Worm (Caenorhabditis elegans) whole organism, mixed stage, embryonic: ENCODE measurements around the gene hlh-25.

ENCODE experiments used
- M03D4.4 ChIP-seq: sonication (generic microtip); optimal IDR thresholded peaks from 2 replicates; lab custom pipeline; 2017; ENCODE audit warnings: mild to moderate bottlenecking, missing genetic modification characterization, missing compliant biosample characterization
- bed-3 ChIP-seq: fragments of 200-800 bp; sonication (Bioruptor generic); optimal IDR thresholded peaks from 3 replicates; lab custom pipeline; 2018; ENCODE audit warnings: mild to moderate bottlenecking, missing genetic modification characterization, moderate library complexity, missing compliant biosample characterization
- blmp-1 ChIP-seq: fragments of 150-350 bp; optimal IDR thresholded peaks from 2 replicates; lab custom pipeline; 2014; ENCODE audit warnings: missing biosample characterization, missing genetic modification characterization
- ceh-39 ChIP-seq: fragments of 150-350 bp; optimal IDR thresholded peaks from 2 replicates; lab custom pipeline; 2014; ENCODE audit warnings: missing biosample characterization, missing genetic modification characterization
- ceh-43 ChIP-seq: fragments of 200-800 bp; sonication (Bioruptor generic); optimal IDR thresholded peaks from 2 replicates; lab custom pipeline; 2018; ENCODE audit warnings: mild to moderate bottlenecking, missing genetic modification characterization, moderate library complexity, missing compliant biosample characterization
- ceh-83 ChIP-seq: fragments of 200-800 bp; sonication (Bioruptor generic); optimal IDR thresholded peaks from 2 replicates; lab custom pipeline; 2018; ENCODE audit warnings: mild to moderate bottlenecking, missing genetic modification characterization, missing compliant biosample characterization
- ces-1 ChIP-seq: fragments of 150-350 bp; optimal IDR thresholded peaks from 2 replicates; lab custom pipeline; 2014; ENCODE audit warnings: missing biosample characterization, missing genetic modification reagents, missing genetic modification characterization
- cnd-1 ChIP-seq: fragments of 200-800 bp; sonication (Bioruptor generic); optimal IDR thresholded peaks from 2 replicates; lab custom pipeline; 2018; ENCODE audit warnings: mild to moderate bottlenecking, missing genetic modification characterization, missing compliant biosample characterization
- drap-1 ChIP-seq: fragments of 200-800 bp; sonication (Bioruptor generic); optimal IDR thresholded peaks from 3 replicates; lab custom pipeline; 2018; ENCODE audit warnings: mild to moderate bottlenecking, missing genetic modification characterization, missing compliant biosample characterization
- elt-1 ChIP-seq: sonication (generic microtip); optimal IDR thresholded peaks from 2 replicates; lab custom pipeline; 2017; ENCODE audit warnings: missing genetic modification characterization, mild to moderate bottlenecking, missing compliant biosample characterization, antibody characterized with exemption, moderate library complexity, borderline replicate concordance; ENCODE audit not compliant: insufficient read depth
- flh-1 ChIP-seq: fragments of 200-800 bp; sonication (Bioruptor generic); optimal IDR thresholded peaks from 2 replicates; lab custom pipeline; 2018; ENCODE audit warnings: mild to moderate bottlenecking, missing genetic modification characterization, moderate library complexity, missing compliant biosample characterization
- ham-2 ChIP-seq: fragments of 200-800 bp; sonication (Bioruptor generic); optimal IDR thresholded peaks from 2 replicates; lab custom pipeline; 2018; ENCODE audit warnings: mild to moderate bottlenecking, missing genetic modification characterization, missing compliant biosample characterization
- hlh-1 ChIP-seq: fragments of 150-350 bp; optimal IDR thresholded peaks from 2 replicates; lab custom pipeline; 2014; ENCODE audit warnings: missing biosample characterization, missing genetic modification reagents, missing genetic modification characterization
- lin-13 ChIP-seq: fragments of 150-350 bp; optimal IDR thresholded peaks from 2 replicates; lab custom pipeline; 2014; ENCODE audit warnings: missing biosample characterization, missing genetic modification characterization
- lin-32 ChIP-seq: fragments of 200-800 bp; sonication (Bioruptor generic); optimal IDR thresholded peaks from 2 replicates; lab custom pipeline; 2018; ENCODE audit warnings: mild to moderate bottlenecking, missing genetic modification characterization, missing compliant biosample characterization
- lsy-2 ChIP-seq: fragments of 150-350 bp; optimal IDR thresholded peaks from 2 replicates; lab custom pipeline; 2014; ENCODE audit warnings: missing biosample characterization, missing genetic modification characterization
- mab-5 ChIP-seq: fragments of 150-350 bp; optimal IDR thresholded peaks from 2 replicates; lab custom pipeline; 2014; ENCODE audit warnings: missing biosample characterization, missing genetic modification characterization
- mep-1 ChIP-seq: fragments of 150-350 bp; optimal IDR thresholded peaks from 2 replicates; lab custom pipeline; 2017; ENCODE audit warnings: missing biosample characterization, missing genetic modification reagents, missing genetic modification characterization, inconsistent platforms
- mls-2 ChIP-seq: sonication (generic microtip); optimal IDR thresholded peaks from 2 replicates; lab custom pipeline; 2016; ENCODE audit warnings: mild to moderate bottlenecking, missing genetic modification characterization, moderate library complexity, missing compliant biosample characterization
- nhr-12 ChIP-seq: fragments of 150-350 bp; optimal IDR thresholded peaks from 2 replicates; lab custom pipeline; 2014; ENCODE audit warnings: missing biosample characterization, missing genetic modification characterization
- nhr-237 ChIP-seq: fragments of 150-350 bp; optimal IDR thresholded peaks from 2 replicates; lab custom pipeline; 2014; ENCODE audit warnings: missing biosample characterization, missing genetic modification characterization
- nhr-28 ChIP-seq: fragments of 150-350 bp; optimal IDR thresholded peaks from 2 replicates; lab custom pipeline; 2014; ENCODE audit warnings: missing biosample characterization, missing genetic modification characterization
- pha-4 ChIP-seq: fragments of 150-350 bp; optimal IDR thresholded peaks from 2 replicates; lab custom pipeline; 2018; ENCODE audit warnings: missing biosample characterization, missing genetic modification reagents, missing genetic modification characterization
- sem-2 ChIP-seq: fragments of 200-800 bp; sonication (Bioruptor generic); optimal IDR thresholded peaks from 2 replicates; lab custom pipeline; 2018; ENCODE audit warnings: mild to moderate bottlenecking, missing genetic modification characterization, missing compliant biosample characterization
- snpc-4 ChIP-seq: fragments of 150-350 bp; optimal IDR thresholded peaks from 2 replicates; lab custom pipeline; 2014; ENCODE audit warnings: missing biosample characterization, missing genetic modification characterization
- tbx-8 ChIP-seq: fragments of 200-800 bp; sonication (Bioruptor generic); optimal IDR thresholded peaks from 2 replicates; lab custom pipeline; 2018; ENCODE audit warnings: mild to moderate bottlenecking, missing genetic modification characterization, moderate library complexity, missing compliant biosample characterization
- unc-120 ChIP-seq: sonication (generic microtip); optimal IDR thresholded peaks from 2 replicates; lab custom pipeline; 2017; ENCODE audit warnings: missing genetic modification characterization, missing compliant biosample characterization; ENCODE audit not compliant: poor library complexity, severe bottlenecking
- unc-62 ChIP-seq: fragments of 150-350 bp; optimal IDR thresholded peaks from 2 replicates; lab custom pipeline; 2014; ENCODE audit warnings: missing biosample characterization, missing genetic modification reagents, missing genetic modification characterization
- zip-8 ChIP-seq: fragments of 150-350 bp; optimal IDR thresholded peaks from 2 replicates; lab custom pipeline; 2014; ENCODE audit warnings: missing biosample characterization, missing genetic modification characterization
- ztf-11 ChIP-seq: fragments of 150-350 bp; optimal IDR thresholded peaks from 2 replicates; lab custom pipeline; 2014; ENCODE audit warnings: missing biosample characterization, missing genetic modification characterization

The hlh-25 gene

DNA sequence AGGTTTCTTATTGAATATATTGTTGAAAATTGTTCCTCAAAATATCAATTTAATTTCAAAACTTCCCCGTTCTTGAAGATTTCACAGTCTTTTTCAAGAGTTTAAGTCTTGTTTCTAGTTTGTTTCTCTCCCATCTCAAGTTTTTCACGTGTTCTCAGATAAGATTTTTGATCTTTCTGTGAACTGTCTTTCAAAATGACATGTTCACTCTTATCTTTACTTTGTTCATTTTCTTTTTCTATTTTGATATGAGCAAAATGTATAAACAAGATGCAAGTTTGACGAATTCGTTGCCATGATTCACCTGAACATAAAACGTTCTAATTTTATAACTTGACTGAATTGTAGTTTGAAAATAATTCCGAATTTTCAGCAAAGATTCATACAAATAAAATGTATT, 19.7 kb downstream of the hlh-25 start:
- TF ChIP-seq tbx-8 (GFP tag; lab: Kevin White, UChicago) (no peak), unc-62 (GFP tag; lab: Kevin White, UChicago) (no peak), ham-2 (no peak), elt-1 (no peak), drap-1 (GFP tag; lab: Kevin White, UChicago) (no peak), zip-8 (tag; lab: Kevin White, UChicago) (no peak), pha-4 (tag; lab: Kevin White, UChicago) (no peak), lin-13 (tag; lab: Kevin White, UChicago) (no peak), M03D4.4 (tag; lab: Kevin White, UChicago) (no peak), lsy-2 (tag; lab: Kevin White, UChicago) (no peak), hlh-1 (tag; lab: Kevin White, UChicago) (no peak), ceh-43 (GFP tag; lab: Kevin White, UChicago) (no peak), ces-1 (GFP tag; lab: Kevin White, UChicago) (no peak), ceh-39 (tag; lab: Kevin White, UChicago) (no peak), flh-1 (GFP tag; lab: Kevin White, UChicago) (no peak), ceh-83 (GFP tag; lab: Kevin White, UChicago) (no peak), bed-3 (GFP tag; lab: Kevin White, UChicago) (no peak), unc-120 (tag; lab: Kevin White, UChicago) (no peak)
- TF ChIP-seq, all 35 proteins: peak for 0

DNA sequence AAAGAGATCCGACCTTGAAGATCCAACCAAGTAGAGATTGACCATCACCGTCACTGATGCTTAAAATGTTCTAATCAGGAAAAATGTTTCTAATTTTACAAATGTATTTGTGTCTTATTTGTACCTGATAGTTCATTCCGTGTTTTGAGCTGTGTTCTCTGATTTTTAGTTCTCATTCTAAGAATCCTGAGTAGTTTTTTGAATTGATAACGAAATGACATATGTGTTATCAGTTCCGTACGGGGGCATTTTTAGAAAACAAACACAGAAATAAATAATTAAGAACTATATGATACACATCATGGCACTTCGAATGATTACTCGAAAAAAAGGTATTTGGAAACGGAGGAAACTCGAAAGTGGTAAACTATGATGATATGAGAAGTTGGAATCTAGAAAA, 20.5 kb downstream of the hlh-25 start:
- TF ChIP-seq lsy-2 (tag; lab: Kevin White, UChicago), result no peak
- no peak for TF ChIP-seq blmp-1 (tag; lab: Kevin White, UChicago)
- TF ChIP-seq drap-1 (GFP tag; lab: Kevin White, UChicago), result no peak
- no peak for TF ChIP-seq cnd-1 (tag; lab: Kevin White, UChicago)
- no peak for TF ChIP-seq lin-32 (GFP tag; lab: Kevin White, UChicago)
- no peak for TF ChIP-seq pha-4 (tag; lab: Kevin White, UChicago)
- no peak for TF ChIP-seq snpc-4 (tag; lab: Kevin White, UChicago)
- no peak for TF ChIP-seq ceh-83 (GFP tag; lab: Kevin White, UChicago)
- no peak for TF ChIP-seq ztf-11 (tag; lab: Kevin White, UChicago)
- TF ChIP-seq zip-8 (tag; lab: Kevin White, UChicago), result no peak
- TF ChIP-seq mab-5, result no peak
- TF ChIP-seq nhr-28, result no peak
- TF ChIP-seq mep-1 (tag; lab: Kevin White, UChicago), result no peak
- TF ChIP-seq sem-2 (GFP tag; lab: Kevin White, UChicago), result no peak
- TF ChIP-seq lin-13 (tag; lab: Kevin White, UChicago), result no peak
- TF ChIP-seq M03D4.4 (tag; lab: Kevin White, UChicago), result no peak
- TF ChIP-seq nhr-12 (tag; lab: Kevin White, UChicago), result no peak
- no peak for TF ChIP-seq unc-62 (GFP tag; lab: Kevin White, UChicago)
- no peak for TF ChIP-seq mls-2

DNA sequence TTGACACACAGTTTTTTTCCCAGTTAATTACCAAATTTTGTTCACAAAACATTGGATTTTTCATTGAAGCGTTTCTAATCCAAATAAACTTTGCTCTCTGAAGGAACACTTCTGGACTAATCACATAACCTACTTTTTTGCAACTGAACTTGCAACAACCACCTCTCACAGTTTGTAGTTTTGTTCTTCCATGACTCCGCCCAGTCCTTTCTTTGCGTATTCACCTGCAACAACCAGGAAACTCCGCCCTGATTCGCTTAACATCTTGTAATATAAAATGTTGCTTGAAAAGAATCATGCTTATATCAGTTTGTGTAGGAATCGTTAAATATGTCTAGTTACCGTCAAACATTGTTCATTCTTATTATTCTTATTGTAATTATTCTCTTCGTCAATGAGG, 21.4 kb downstream of the hlh-25 start, which contains the start of gene ins-11:
TSS of gene ins-11 (plus strand) at position 301 of the 400 bp plus-strand sequence.
- no peak for TF ChIP-seq mls-2
- TF ChIP-seq zip-8 (tag; lab: Kevin White, UChicago), result no peak
- no peak for TF ChIP-seq ham-2

DNA sequence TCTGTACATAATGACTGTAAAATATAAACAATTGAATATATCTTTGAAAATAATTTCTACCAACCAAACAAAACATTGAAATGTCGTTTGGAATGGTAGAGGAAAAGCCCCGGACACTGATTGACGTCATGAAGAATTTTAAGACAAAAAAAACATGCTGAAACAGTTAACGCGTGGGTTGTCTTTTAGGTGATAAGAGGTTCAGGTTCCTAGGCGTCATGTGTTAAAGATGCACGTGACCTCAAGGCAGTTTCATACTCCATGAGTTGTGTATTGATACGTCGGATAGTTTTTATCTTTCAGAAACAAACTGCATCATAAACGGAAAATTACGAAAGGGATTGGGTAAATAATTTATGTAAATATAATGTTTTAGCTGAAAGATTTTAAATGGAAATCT, 22.1 kb downstream of the hlh-25 start:
- TF ChIP-seq tbx-8 (GFP tag; lab: Kevin White, UChicago) (no peak), cnd-1 (tag; lab: Kevin White, UChicago) (no peak)

DNA sequence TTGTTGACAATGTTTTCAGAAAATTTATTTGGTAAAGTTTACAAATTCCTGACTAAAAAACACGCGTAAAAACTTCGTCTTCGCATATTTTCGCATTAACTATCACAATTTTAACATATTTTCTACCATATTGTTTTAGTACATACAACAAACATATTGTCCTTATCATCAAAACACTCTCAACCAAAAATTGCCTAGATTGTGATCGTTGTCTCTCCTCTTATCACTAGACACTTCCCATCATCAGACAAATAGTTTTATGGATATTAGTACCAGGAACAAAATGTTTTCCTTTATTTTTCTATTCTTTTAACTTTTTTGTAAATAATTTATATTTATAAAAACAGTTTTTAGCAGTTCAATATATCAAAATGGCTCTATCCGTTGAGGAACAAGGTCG, 26.4 kb downstream of the hlh-25 start, which contains the start of gene C17C3.3:
TSS of gene C17C3.3 (plus strand) at position 346 of the 400 bp plus-strand sequence.
- TF ChIP-seq lsy-2 (tag; lab: Kevin White, UChicago), result no peak
- TF ChIP-seq lin-32 (GFP tag; lab: Kevin White, UChicago), result no peak
- TF ChIP-seq mab-5, result no peak
- no peak for TF ChIP-seq blmp-1 (tag; lab: Kevin White, UChicago)
- no peak for TF ChIP-seq nhr-237
- TF ChIP-seq zip-8 (tag; lab: Kevin White, UChicago), result no peak
- TF ChIP-seq snpc-4 (tag; lab: Kevin White, UChicago), result no peak
- TF ChIP-seq pha-4 (tag; lab: Kevin White, UChicago), result no peak
- no peak for TF ChIP-seq ceh-39 (tag; lab: Kevin White, UChicago)
- no peak for TF ChIP-seq mep-1 (tag; lab: Kevin White, UChicago)
- TF ChIP-seq bed-3 (GFP tag; lab: Kevin White, UChicago), result no peak
- TF ChIP-seq drap-1 (GFP tag; lab: Kevin White, UChicago), result no peak
- TF ChIP-seq ham-2, result no peak
